Worm (Caenorhabditis elegans) whole organism, midembryonic: Measurements from ENCODE around the gene Y37E11B.10.

Source experiments
- T22C8.4 ChIP-seq: fragments of 200-800 bp; sonication (Bioruptor generic); IDR thresholded peaks from 2 replicates; pipeline ENCODE4 v1.3.6; 2022; ENCODE audit warnings: missing genetic modification characterization, missing compliant biosample characterization
- flt-1 ChIP-seq: fragments of 200-800 bp; sonication (Bioruptor generic); IDR thresholded peaks from 2 replicates; pipeline ENCODE4 v1.3.6; 2022; ENCODE audit warnings: missing genetic modification characterization, missing compliant biosample characterization
- klf-2 ChIP-seq: fragments of 200-800 bp; sonication (Bioruptor generic); conservative IDR thresholded peaks from 2 replicates; pipeline ENCODE4 v1.3.6; 2022; ENCODE audit warnings: missing genetic modification reagents, missing genetic modification characterization, missing compliant biosample characterization
- med-1 ChIP-seq: sonication (generic microtip); optimal IDR thresholded peaks from 2 replicates; lab custom pipeline; 2017; ENCODE audit warnings: missing genetic modification characterization, mild to moderate bottlenecking, missing compliant biosample characterization, antibody characterized with exemption, missing genetic modification reagents; ENCODE audit not compliant: insufficient read depth
- ref-1 ChIP-seq: fragments of 200-800 bp; sonication (Bioruptor generic); conservative IDR thresholded peaks from 2 replicates; pipeline ENCODE4 v1.3.6; 2022; ENCODE audit warnings: missing genetic modification reagents, missing genetic modification characterization, missing compliant biosample characterization
- tab-1 ChIP-seq: fragments of 200-800 bp; sonication (Bioruptor generic); IDR thresholded peaks from 2 replicates; pipeline ENCODE4 v1.3.6; 2022; ENCODE audit warnings: missing genetic modification characterization, missing compliant biosample characterization
- ztf-23 ChIP-seq: fragments of 200-800 bp; sonication (Bioruptor generic); IDR thresholded peaks from 2 replicates; pipeline ENCODE4 v1.3.6; 2022; ENCODE audit warnings: missing genetic modification reagents, missing genetic modification characterization, missing compliant biosample characterization
- ztf-29 ChIP-seq: fragments of 200-800 bp; sonication (Bioruptor generic); IDR thresholded peaks from 2 replicates; pipeline ENCODE4 v1.3.6; 2022; ENCODE audit warnings: missing genetic modification reagents, missing genetic modification characterization, missing compliant biosample characterization

DNA sequence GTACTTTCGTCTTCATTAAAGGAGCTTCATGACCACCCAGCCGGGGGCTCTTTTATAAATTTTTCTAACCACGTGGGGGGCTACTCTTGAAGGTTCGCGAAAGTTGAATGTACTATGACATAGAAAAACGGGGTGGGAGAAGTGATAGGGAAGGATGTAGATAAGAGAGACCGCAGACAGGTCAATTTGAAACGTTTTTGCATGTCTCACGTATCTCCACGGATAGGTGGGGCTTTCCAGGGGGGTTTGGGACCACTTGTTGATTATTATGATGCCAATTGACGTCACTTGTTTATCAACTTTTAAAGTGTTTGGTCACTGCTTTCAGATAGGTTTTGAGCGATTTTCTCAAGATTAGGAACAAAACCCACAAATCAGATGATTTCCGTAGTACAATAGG is 41.3 kb upstream of the Y37E11B.10 start:
- TF ChIP-seq flt-1 (GFP tag; lab: Robert Waterston, UW) (no peak), ztf-29 (no peak), tab-1 (no peak), ztf-23 (GFP tag; lab: Robert Waterston, UW) (no peak), ref-1 (GFP tag; lab: Robert Waterston, UW) (no peak), klf-2 (GFP tag; lab: Robert Waterston, UW) (no peak), med-1 (GFP tag; lab: Kevin White, UChicago) (no peak), T22C8.4 (no peak)
